Fruit fly (Drosophila melanogaster): ENCODE measurements around the gene Cbp80.

dm6 chrX:4660642-4661252, 10.9 kb downstream of the Cbp80 start:
- TF ChIP-seq h (optimal IDR thresholded peaks at IDR 0.05), result no peak
- TF ChIP-seq Myc (optimal IDR thresholded peaks at IDR 0.05), result no peak
- no peak for TF ChIP-seq ttk (optimal IDR thresholded peaks at IDR 0.05)
- no peak for TF ChIP-seq psq (optimal IDR thresholded peaks at IDR 0.05)
- TF ChIP-seq insv (optimal IDR thresholded peaks at IDR 0.05), result no peak

All from Kc167 (cell line).